Worm (Caenorhabditis elegans): ENCODE results near the gene D1022.2.

- no peak for TF ChIP-seq him-1 (tag; optimal IDR thresholded peaks at IDR 0.05)
- TF ChIP-seq W03F9.2 (tag; optimal IDR thresholded peaks at IDR 0.05) = no peak
- no peak for TF ChIP-seq dao-5 (tag; optimal IDR thresholded peaks at IDR 0.05)
Observed at ce11 chrII:7469318-7469717, 10.0 kb downstream of the D1022.2 start.

Measured in whole organism, L4/young adult.